Worm (Caenorhabditis elegans): Measurements from ENCODE around the gene mrpl-44.

The mrpl-44 gene

ce11 chrIII:9052371-9052978 is 36.7 kb downstream of the mrpl-44 start:
- TF ChIP-seq akir-1 (GFP tag; optimal IDR thresholded peaks at IDR 0.05) (no peak), lsy-27 (tag; optimal IDR thresholded peaks at IDR 0.05; ENCODE audit: borderline replicate concordance, insufficient read depth) (no peak), somi-1 (GFP tag; optimal IDR thresholded peaks at IDR 0.05) (no peak), zim-3 (tag; optimal IDR thresholded peaks at IDR 0.05) (no peak), zfh-2 (GFP tag; conservative IDR thresholded peaks at IDR 0.05) (peak; percentile 97), F55B11.4 (tag; optimal IDR thresholded peaks at IDR 0.05; ENCODE audit: borderline replicate concordance, insufficient read depth) (no peak), ama-1 (optimal IDR thresholded peaks at IDR 0.05) (peak; percentile 80), ama-1 (GFP tag; optimal IDR thresholded peaks at IDR 0.05) (no peak), nhr-80 (tag; optimal IDR thresholded peaks at IDR 0.05) (peak; percentile 49), egl-18 (GFP tag; IDR thresholded peaks at IDR 0.05) (0 out of 2 replicates have a peak, but pooled peaks have one; percentile 21), Y53F4B.3 (GFP tag; IDR thresholded peaks at IDR 0.05) (no peak), nfya-2 (GFP tag; IDR thresholded peaks at IDR 0.05) (0 out of 2 replicates have a peak, but pooled peaks have one; percentile 44), B0019.2 (GFP tag; conservative IDR thresholded peaks at IDR 0.05) (peak; percentile 59; the same call in 1 of the 2 replicates), lin-26 (GFP tag; IDR thresholded peaks at IDR 0.05) (0 out of 2 replicates have a peak, but pooled peaks have one; percentile 53), mes-4 (tag; optimal IDR thresholded peaks at IDR 0.05) (no peak), sdz-38 (tag; optimal IDR thresholded peaks at IDR 0.05) (no peak), hsf-1 (GFP tag; IDR thresholded peaks at IDR 0.05) (peak; percentile 47), egl-44 (GFP tag; IDR thresholded peaks at IDR 0.05) (no peak), nhr-27 (tag; optimal IDR thresholded peaks at IDR 0.05) (no peak), K12H6.12 (tag; optimal IDR thresholded peaks at IDR 0.05) (peak; percentile 29), F33H1.4 (GFP tag; IDR thresholded peaks at IDR 0.05) (no peak), hrde-1 (tag; optimal IDR thresholded peaks at IDR 0.05; ENCODE audit: borderline replicate concordance) (no peak), dox-1 (GFP tag; IDR thresholded peaks at IDR 0.05) (peak; percentile 80), lsl-1 (GFP tag; optimal IDR thresholded peaks at IDR 0.05) (no peak), nhr-120 (GFP tag; IDR thresholded peaks at IDR 0.05) (no peak), C17E4.6 (GFP tag; IDR thresholded peaks at IDR 0.05) (no peak), ceh-100 (GFP tag; IDR thresholded peaks at IDR 0.05) (peak; percentile 59), lin-40 (tag; optimal IDR thresholded peaks at IDR 0.05) (peak; percentile 17), F57C9.4 (tag; optimal IDR thresholded peaks at IDR 0.05) (no peak), F57A8.1 (GFP tag; optimal IDR thresholded peaks at IDR 0.05) (no peak), nfyb-1 (GFP tag; IDR thresholded peaks at IDR 0.05) (peak; percentile 81), D2030.7 (GFP tag; IDR thresholded peaks at IDR 0.05) (no peak), die-1 (tag; optimal IDR thresholded peaks at IDR 0.05) (peak; percentile 31), Y79H2A.3 (GFP tag; conservative IDR thresholded peaks at IDR 0.05) (no peak), F10E7.11 (tag; optimal IDR thresholded peaks at IDR 0.05) (peak; percentile 24), nfya-1 (tag; optimal IDR thresholded peaks at IDR 0.05; ENCODE audit: borderline replicate concordance, insufficient read depth) (no peak), F52B5.7 (tag; optimal IDR thresholded peaks at IDR 0.05) (peak; percentile 15), attf-6 (GFP tag; IDR thresholded peaks at IDR 0.05) (no peak), madf-3 (GFP tag; IDR thresholded peaks at IDR 0.05) (no peak; the same call in 1 of the 2 replicates), sea-2 (GFP tag; IDR thresholded peaks at IDR 0.05) (no peak), attf-5 (GFP tag; optimal IDR thresholded peaks at IDR 0.05) (peak; percentile 68), ztf-28 (GFP tag; IDR thresholded peaks at IDR 0.05) (no peak), hmg-1.2 (GFP tag; IDR thresholded peaks at IDR 0.05) (peak; percentile 83; the same call in 1 of the 2 replicates), let-607 (tag; optimal IDR thresholded peaks at IDR 0.05) (peak; percentile 25 to 44), ztf-22 (GFP tag; optimal IDR thresholded peaks at IDR 0.05) (no peak), madf-8 (GFP tag; conservative IDR thresholded peaks at IDR 0.05) (no peak), rcor-1 (GFP tag; IDR thresholded peaks at IDR 0.05) (peak; percentile 53), C06A6.2 (GFP tag; conservative IDR thresholded peaks at IDR 0.05) (0 out of 2 replicates have a peak, but pooled peaks have one; percentile 10)

Measured in whole organism, young adult.